Worm (Caenorhabditis elegans): Measurements from ENCODE around the gene W01B6.5.

The W01B6.5 gene

ce11 chrIV:10096881-10097280 is 20.9 kb downstream of the W01B6.5 start, which contains the start of gene dis-3:
Gene dis-3, plus strand, starts transcription at chrIV:10097202.
- TF ChIP-seq tab-1 (GFP tag; IDR thresholded peaks at IDR 0.05), result no peak
- no peak for TF ChIP-seq flt-1 (GFP tag; IDR thresholded peaks at IDR 0.05)
- no peak for TF ChIP-seq med-1 (GFP tag; optimal IDR thresholded peaks at IDR 0.05; ENCODE audit: insufficient read depth)
- no peak for TF ChIP-seq ztf-29 (GFP tag; IDR thresholded peaks at IDR 0.05)
- no peak for TF ChIP-seq T22C8.4 (GFP tag; IDR thresholded peaks at IDR 0.05)
- TF ChIP-seq ref-1 (GFP tag; conservative IDR thresholded peaks at IDR 0.05), result no peak

- no peak for TF ChIP-seq flt-1 (GFP tag; IDR thresholded peaks at IDR 0.05)
- no peak for TF ChIP-seq ztf-23 (GFP tag; IDR thresholded peaks at IDR 0.05)
- no peak for TF ChIP-seq ref-1 (GFP tag; conservative IDR thresholded peaks at IDR 0.05)
- no peak for TF ChIP-seq ztf-29 (GFP tag; IDR thresholded peaks at IDR 0.05)
- TF ChIP-seq med-1 (GFP tag; optimal IDR thresholded peaks at IDR 0.05; ENCODE audit: insufficient read depth), result no peak
- no peak for TF ChIP-seq cog-1 (tag; optimal IDR thresholded peaks at IDR 0.05)
- TF ChIP-seq T22C8.4 (GFP tag; IDR thresholded peaks at IDR 0.05), result no peak
- TF ChIP-seq klf-2 (GFP tag; conservative IDR thresholded peaks at IDR 0.05), result no peak
- no peak for TF ChIP-seq tab-1 (GFP tag; IDR thresholded peaks at IDR 0.05)
Measured at ce11 chrIV:10110417-10110816, 34.4 kb downstream of the W01B6.5 start, which contains the start of gene egl-38. Gene egl-38, minus strand, starts transcription at chrIV:10110517.

ce11 chrIV:10110870-10111269 is 34.9 kb downstream of the W01B6.5 start:
- TF ChIP-seq tab-1 (GFP tag; IDR thresholded peaks at IDR 0.05) (no peak), klf-2 (GFP tag; conservative IDR thresholded peaks at IDR 0.05) (no peak), flt-1 (GFP tag; IDR thresholded peaks at IDR 0.05) (no peak), ztf-23 (GFP tag; IDR thresholded peaks at IDR 0.05) (no peak), T22C8.4 (GFP tag; IDR thresholded peaks at IDR 0.05) (no peak), ref-1 (GFP tag; conservative IDR thresholded peaks at IDR 0.05) (no peak), med-1 (GFP tag; optimal IDR thresholded peaks at IDR 0.05; ENCODE audit: insufficient read depth) (no peak), ztf-29 (GFP tag; IDR thresholded peaks at IDR 0.05) (no peak), cog-1 (tag; optimal IDR thresholded peaks at IDR 0.05) (no peak)

ce11 chrIV:10111441-10111840 is 35.4 kb downstream of the W01B6.5 start, which contains the start of gene spch-1:
Gene spch-1, minus strand, starts transcription at chrIV:10111541.
- TF ChIP-seq flt-1 (GFP tag; IDR thresholded peaks at IDR 0.05) (no peak), ztf-29 (GFP tag; IDR thresholded peaks at IDR 0.05) (no peak), tab-1 (GFP tag; IDR thresholded peaks at IDR 0.05) (no peak), ztf-23 (GFP tag; IDR thresholded peaks at IDR 0.05) (no peak), cog-1 (tag; optimal IDR thresholded peaks at IDR 0.05) (no peak), T22C8.4 (GFP tag; IDR thresholded peaks at IDR 0.05) (no peak), ref-1 (GFP tag; conservative IDR thresholded peaks at IDR 0.05) (no peak), med-1 (GFP tag; optimal IDR thresholded peaks at IDR 0.05; ENCODE audit: insufficient read depth) (no peak), klf-2 (GFP tag; conservative IDR thresholded peaks at IDR 0.05) (no peak)

- TF ChIP-seq T22C8.4 (GFP tag; IDR thresholded peaks at IDR 0.05), result no peak
- TF ChIP-seq tab-1 (GFP tag; IDR thresholded peaks at IDR 0.05), result no peak
- TF ChIP-seq cog-1 (tag; optimal IDR thresholded peaks at IDR 0.05), result no peak
- no peak for TF ChIP-seq ztf-29 (GFP tag; IDR thresholded peaks at IDR 0.05)
- no peak for TF ChIP-seq med-1 (GFP tag; optimal IDR thresholded peaks at IDR 0.05; ENCODE audit: insufficient read depth)
- TF ChIP-seq klf-2 (GFP tag; conservative IDR thresholded peaks at IDR 0.05), result no peak
- no peak for TF ChIP-seq ref-1 (GFP tag; conservative IDR thresholded peaks at IDR 0.05)
- TF ChIP-seq ztf-23 (GFP tag; IDR thresholded peaks at IDR 0.05), result no peak
- no peak for TF ChIP-seq flt-1 (GFP tag; IDR thresholded peaks at IDR 0.05)
Measured at ce11 chrIV:10112570-10112969, 36.6 kb downstream of the W01B6.5 start, which contains the start of gene nsph-3.2. Gene nsph-3.2, plus strand, starts transcription at chrIV:10112870.

ce11 chrIV:10115142-10115541 is 39.1 kb downstream of the W01B6.5 start, which contains the start of gene C04G2.10:
Gene C04G2.10, plus strand, starts transcription at chrIV:10115442.
- no peak for TF ChIP-seq ref-1 (GFP tag; conservative IDR thresholded peaks at IDR 0.05)

ce11 chrIV:10116765-10117164 is 40.8 kb downstream of the W01B6.5 start:
- no peak for TF ChIP-seq cog-1 (tag; optimal IDR thresholded peaks at IDR 0.05)

ce11 chrIV:10122205-10122604 is 46.2 kb downstream of the W01B6.5 start, which contains the start of gene irld-21:
Gene irld-21, minus strand, starts transcription at chrIV:10122305.
- TF ChIP-seq tab-1 (GFP tag; IDR thresholded peaks at IDR 0.05), result no peak
- no peak for TF ChIP-seq ref-1 (GFP tag; conservative IDR thresholded peaks at IDR 0.05)
- TF ChIP-seq flt-1 (GFP tag; IDR thresholded peaks at IDR 0.05), result no peak
- TF ChIP-seq T22C8.4 (GFP tag; IDR thresholded peaks at IDR 0.05), result no peak
- no peak for TF ChIP-seq med-1 (GFP tag; optimal IDR thresholded peaks at IDR 0.05; ENCODE audit: insufficient read depth)
- TF ChIP-seq ztf-23 (GFP tag; IDR thresholded peaks at IDR 0.05), result no peak
- TF ChIP-seq klf-2 (GFP tag; conservative IDR thresholded peaks at IDR 0.05), result no peak
- TF ChIP-seq cog-1 (tag; optimal IDR thresholded peaks at IDR 0.05), result no peak
- no peak for TF ChIP-seq ztf-29 (GFP tag; IDR thresholded peaks at IDR 0.05)

ce11 chrIV:10126544-10126943 is 50.5 kb downstream of the W01B6.5 start, which contains the start of gene ctf-18:
Gene ctf-18, minus strand, starts transcription at chrIV:10126644.
- no peak for TF ChIP-seq ztf-29 (GFP tag; IDR thresholded peaks at IDR 0.05)
- no peak for TF ChIP-seq ztf-23 (GFP tag; IDR thresholded peaks at IDR 0.05)
- no peak for TF ChIP-seq T22C8.4 (GFP tag; IDR thresholded peaks at IDR 0.05)
- no peak for TF ChIP-seq klf-2 (GFP tag; conservative IDR thresholded peaks at IDR 0.05)
- TF ChIP-seq med-1 (GFP tag; optimal IDR thresholded peaks at IDR 0.05; ENCODE audit: insufficient read depth), result no peak
- TF ChIP-seq cog-1 (tag; optimal IDR thresholded peaks at IDR 0.05), result no peak
- TF ChIP-seq ref-1 (GFP tag; conservative IDR thresholded peaks at IDR 0.05), result no peak
- no peak for TF ChIP-seq flt-1 (GFP tag; IDR thresholded peaks at IDR 0.05)
- TF ChIP-seq tab-1 (GFP tag; IDR thresholded peaks at IDR 0.05), result no peak

Data from whole organism, midembryonic.